Fruit fly (Drosophila melanogaster): ENCODE measurements around the gene CG45493.
"Not testable (repeated sequence)": the region's sequence is repeated elsewhere in the genome, so short reads cannot be mapped to it uniquely, and the experiment has no call there.

- not testable (repeated sequence) for TF ChIP-seq CG8478 (optimal IDR thresholded peaks at IDR 0.05); usp (GFP tag; optimal IDR thresholded peaks at IDR 0.05); EcR (GFP tag; optimal IDR thresholded peaks at IDR 0.05); Dll (optimal IDR thresholded peaks at IDR 0.05); psq (optimal IDR thresholded peaks at IDR 0.05); pan (optimal IDR thresholded peaks at IDR 0.05)
Observed at dm6 chrX:19948773-19949172, at the start of gene CG45493.

Data from whole organism.